Worm (Caenorhabditis elegans) whole organism, L4/young adult: ENCODE measurements around the gene ugt-58.

ENCODE experiments used
- W03F9.2 ChIP-seq: fragments of 150-350 bp; optimal IDR thresholded peaks from 2 replicates; lab custom pipeline; 2014; ENCODE audit warnings: missing biosample characterization, missing genetic modification characterization
- him-1 ChIP-seq: sonication (generic microtip); optimal IDR thresholded peaks from 2 replicates; lab custom pipeline; 2016; ENCODE audit warnings: missing genotype, missing genetic modification reagents, missing genetic modification characterization, missing compliant biosample characterization

DNA sequence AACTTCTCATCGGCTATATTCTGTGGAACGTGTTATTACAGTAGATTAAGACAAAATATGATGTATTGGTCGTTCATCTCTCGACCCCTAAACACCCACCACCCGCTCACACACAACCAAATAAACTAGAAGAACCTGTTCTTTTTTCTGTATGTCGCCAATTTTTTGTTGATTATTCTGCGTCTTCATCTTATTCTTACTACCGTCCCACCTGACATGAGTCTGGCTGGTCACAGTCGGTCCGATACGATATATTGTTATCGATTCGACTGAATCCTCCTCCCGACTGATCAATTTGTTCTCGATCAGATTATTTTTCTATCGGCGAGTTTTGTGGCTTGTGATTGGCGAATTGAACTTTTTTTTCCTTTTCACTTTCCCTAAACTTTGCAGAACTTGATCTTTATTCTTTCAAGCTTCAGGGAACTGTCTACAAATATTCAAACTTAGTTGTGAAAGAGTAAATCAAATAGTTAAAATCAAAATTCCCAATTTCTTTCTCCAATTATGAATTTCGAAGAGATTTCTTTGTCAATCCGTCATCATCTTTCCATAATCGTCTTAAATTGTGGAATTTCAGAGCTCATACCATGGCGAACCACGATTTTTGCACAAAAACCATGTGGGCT lies 31.5 kb downstream of the ugt-58 start, which contains the start of gene F35H8.2:
- TF ChIP-seq him-1 (tag; lab: Kevin White, UChicago) (no peak), W03F9.2 (tag; lab: Kevin White, UChicago) (no peak)
